Worm (Caenorhabditis elegans): ENCODE data around the gene B0280.17.
A peak's percentile ranks its signal among the peaks of the same experiment; 100 is the strongest.

Gene B0280.17

DNA sequence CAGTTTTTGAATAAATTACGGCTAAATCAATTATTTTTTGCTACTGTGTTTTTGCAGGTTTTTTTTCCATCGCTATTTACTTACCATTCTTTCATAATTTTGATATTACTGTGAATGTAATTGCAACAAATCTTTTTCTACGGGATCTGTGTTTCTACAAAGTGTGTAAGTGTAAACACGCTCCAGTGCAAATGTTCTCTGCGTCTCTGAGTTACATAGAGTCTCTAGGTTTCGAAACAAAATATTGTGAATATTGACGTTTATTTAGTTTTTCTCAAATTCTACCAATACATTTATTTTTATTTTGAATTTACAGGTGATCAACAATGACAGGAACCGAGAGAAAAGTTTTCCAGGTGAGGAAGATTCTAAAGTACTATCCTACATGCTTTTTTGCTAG lies 48.1 kb upstream of the B0280.17 start, which contains the start of gene yju-2 (continued):
- TF ChIP-seq nhr-77 (tag; optimal IDR thresholded peaks at IDR 0.05) (peak; percentile 21), nhr-71 (tag; optimal IDR thresholded peaks at IDR 0.05) (peak; percentile 69), ceh-8 (GFP tag; optimal IDR thresholded peaks at IDR 0.05) (no peak), nhr-28 (tag; optimal IDR thresholded peaks at IDR 0.05) (no peak), vab-15 (tag; optimal IDR thresholded peaks at IDR 0.05) (peak; percentile 1), fkh-4 (tag; optimal IDR thresholded peaks at IDR 0.05; ENCODE audit: borderline replicate concordance) (no peak), lin-39 (tag; optimal IDR thresholded peaks at IDR 0.05) (no peak), nhr-85 (tag) (peak; percentile 67), rnt-1 (tag; optimal IDR thresholded peaks at IDR 0.05) (peak; percentile 65), tlp-1 (tag; optimal IDR thresholded peaks at IDR 0.05) (no peak), ceh-88 (GFP tag; IDR thresholded peaks at IDR 0.05) (peak; percentile 9; the same call in 1 of the 2 replicates), hlh-4 (tag; optimal IDR thresholded peaks at IDR 0.05) (no peak), nhr-12 (tag; optimal IDR thresholded peaks at IDR 0.05) (no peak), efl-1 (optimal IDR thresholded peaks at IDR 0.05) (peak; percentile 74 to 83), efl-1 (GFP tag; optimal IDR thresholded peaks at IDR 0.05 in 1 of 2) (peak; percentile 63 to 95), grh-1 (GFP tag; IDR thresholded peaks at IDR 0.05) (no peak), mab-9 (GFP tag; IDR thresholded peaks at IDR 0.05) (no peak), unc-30 (tag; optimal IDR thresholded peaks at IDR 0.05) (no peak), isw-1 (GFP tag; IDR thresholded peaks at IDR 0.05) (peak; percentile 49), zip-4 (GFP tag; optimal IDR thresholded peaks at IDR 0.05) (no peak), pqm-1 (tag; optimal IDR thresholded peaks at IDR 0.05) (no peak), irx-1 (tag; optimal IDR thresholded peaks at IDR 0.05) (no peak), efl-3 (GFP tag; optimal IDR thresholded peaks at IDR 0.05) (no peak), unc-86 (tag; optimal IDR thresholded peaks at IDR 0.05) (peak; percentile 16), ama-1 (optimal IDR thresholded peaks at IDR 0.05) (peak; percentile 31), nhr-90 (tag; optimal IDR thresholded peaks at IDR 0.05; ENCODE audit: poor library complexity) (peak; percentile 41), elt-2 (tag; optimal IDR thresholded peaks at IDR 0.05) (no peak), mef-2 (tag; optimal IDR thresholded peaks at IDR 0.05) (no peak), tbx-2 (tag; optimal IDR thresholded peaks at IDR 0.05) (peak; percentile 13), dpl-1 (GFP tag; optimal IDR thresholded peaks at IDR 0.05) (peak; percentile 51 to 72 (median 70)), fos-1 (tag; optimal IDR thresholded peaks at IDR 0.05) (peak; percentile 54), blmp-1 (tag; optimal IDR thresholded peaks at IDR 0.05) (peak; percentile 63), fkh-10 (GFP tag; optimal IDR thresholded peaks at IDR 0.05) (no peak), nhr-76 (tag; optimal IDR thresholded peaks at IDR 0.05) (no peak), pag-3 (tag; optimal IDR thresholded peaks at IDR 0.05; ENCODE audit: borderline replicate concordance, insufficient read depth) (no peak), lin-13 (GFP tag; optimal IDR thresholded peaks at IDR 0.05) (peak; percentile 70), mep-1 (tag; optimal IDR thresholded peaks at IDR 0.05) (peak; percentile 47), sptf-1 (tag; optimal IDR thresholded peaks at IDR 0.05) (no peak), zag-1 (tag; optimal IDR thresholded peaks at IDR 0.05) (no peak), C04F5.9 (tag; optimal IDR thresholded peaks at IDR 0.05) (no peak), nhr-20 (tag; optimal IDR thresholded peaks at IDR 0.05) (peak; percentile 40), aha-1 (tag; optimal IDR thresholded peaks at IDR 0.05) (no peak), F16B12.6 (tag; optimal IDR thresholded peaks at IDR 0.05) (peak; percentile 45)

DNA sequence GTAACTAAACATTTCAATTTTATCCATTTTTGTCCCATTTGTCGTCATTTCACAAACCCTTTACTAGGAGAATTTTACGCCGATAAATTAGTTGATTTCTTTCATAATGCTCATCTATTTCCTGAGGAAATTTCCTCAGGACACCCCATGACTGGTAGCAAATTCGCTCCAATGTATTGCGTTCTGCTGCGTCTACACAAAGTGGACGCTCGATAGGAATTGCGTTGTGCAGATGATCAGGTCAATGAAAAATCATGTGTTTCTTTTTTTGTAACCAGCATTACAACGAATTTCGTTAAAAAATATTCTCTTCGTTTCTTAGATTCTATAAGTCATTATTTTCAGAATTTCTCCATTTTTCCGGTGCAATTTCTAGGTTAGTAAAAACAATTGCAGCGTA lies 45.9 kb upstream of the B0280.17 start, which contains the start of gene epg-4:
Gene epg-4, plus strand, starts transcription at position 346 of the 400 bp plus-strand sequence.
- TF ChIP-seq nhr-85 (tag) (peak; percentile 36), skn-1 (tag; optimal IDR thresholded peaks at IDR 0.05) (peak; percentile 47), ceh-82 (tag; optimal IDR thresholded peaks at IDR 0.05) (peak in 1 of 3 experiments; percentile 11), mdl-1 (tag; optimal IDR thresholded peaks at IDR 0.05) (peak in 1 of 2 experiments; percentile 22), lsy-2 (tag; optimal IDR thresholded peaks at IDR 0.05) (peak in 1 of 2 experiments; percentile 69), C16A3.4 (tag; optimal IDR thresholded peaks at IDR 0.05) (peak; percentile 50), ceh-63 (GFP tag; optimal IDR thresholded peaks at IDR 0.05) (no peak), nhr-20 (tag; optimal IDR thresholded peaks at IDR 0.05) (peak; percentile 15), nhr-77 (tag; optimal IDR thresholded peaks at IDR 0.05) (peak; percentile 3), nhr-71 (tag; optimal IDR thresholded peaks at IDR 0.05) (peak; percentile 41), ets-5 (GFP tag; IDR thresholded peaks at IDR 0.05) (no peak), unc-130 (tag; optimal IDR thresholded peaks at IDR 0.05) (peak; percentile 22), blmp-1 (tag; optimal IDR thresholded peaks at IDR 0.05) (peak; percentile 33), snu-23 (GFP tag; optimal IDR thresholded peaks at IDR 0.05) (peak; percentile 36), elt-3 (tag; optimal IDR thresholded peaks at IDR 0.05) (peak in 1 of 6 experiments; percentile 13), lin-14 (GFP tag; optimal IDR thresholded peaks at IDR 0.05) (peak; percentile 70), lin-35 (GFP tag; optimal IDR thresholded peaks at IDR 0.05) (peak; percentile 42 to 79), dpl-1 (GFP tag; optimal IDR thresholded peaks at IDR 0.05) (peak; percentile 9 to 53 (median 41)), efl-1 (optimal IDR thresholded peaks at IDR 0.05) (peak; percentile 19 to 57), efl-1 (GFP tag; optimal IDR thresholded peaks at IDR 0.05 in 1 of 2) (peak; percentile 45 to 93)
